Worm (Caenorhabditis elegans) whole organism, early embryonic: ENCODE measurements around the gene ZK938.3.

Source experiments
- B0310.2 ChIP-seq: sonication (generic microtip); optimal IDR thresholded peaks from 2 replicates; lab custom pipeline; 2016; ENCODE audit warnings: mild to moderate bottlenecking, missing genetic modification characterization, missing compliant biosample characterization
- F13C5.2 ChIP-seq: sonication (generic microtip); optimal IDR thresholded peaks from 2 replicates; lab custom pipeline; 2017; ENCODE audit warnings: mild to moderate bottlenecking, missing genetic modification characterization, inconsistent platforms, missing compliant biosample characterization
- aly-1 ChIP-seq: sonication (generic microtip); optimal IDR thresholded peaks from 2 replicates; lab custom pipeline; 2016; ENCODE audit warnings: missing genetic modification characterization, missing compliant biosample characterization
- ama-1 ChIP-seq: fragments of 150-350 bp; optimal IDR thresholded peaks from 2 replicates; lab custom pipeline; 2014
- flt-1 ChIP-seq: fragments of 200-800 bp; sonication (Bioruptor generic); IDR thresholded peaks from 2 replicates; pipeline ENCODE4 v1.3.6; 2022; ENCODE audit warnings: missing genetic modification characterization, missing compliant biosample characterization
- hmbx-1 ChIP-seq: sonication (generic microtip); optimal IDR thresholded peaks from 2 replicates; lab custom pipeline; 2016; ENCODE audit warnings: mild to moderate bottlenecking, missing genetic modification characterization, missing compliant biosample characterization
- hmg-4 ChIP-seq: fragments of 200-800 bp; sonication (Bioruptor generic); optimal IDR thresholded peaks from 2 replicates; lab custom pipeline; 2018; ENCODE audit warnings: mild to moderate bottlenecking, missing genetic modification characterization, missing compliant biosample characterization
- pes-1 ChIP-seq: fragments of 200-800 bp; sonication (Bioruptor generic); IDR thresholded peaks from 2 replicates; pipeline ENCODE4 v1.3.6; 2022; ENCODE audit warnings: missing genetic modification reagents, missing genetic modification characterization, missing compliant biosample characterization
- scrt-1 ChIP-seq: fragments of 200-800 bp; sonication (Bioruptor generic); IDR thresholded peaks from 2 replicates; pipeline ENCODE4 v1.3.6; 2022; ENCODE audit warnings: missing genetic modification characterization, missing compliant biosample characterization

DNA sequence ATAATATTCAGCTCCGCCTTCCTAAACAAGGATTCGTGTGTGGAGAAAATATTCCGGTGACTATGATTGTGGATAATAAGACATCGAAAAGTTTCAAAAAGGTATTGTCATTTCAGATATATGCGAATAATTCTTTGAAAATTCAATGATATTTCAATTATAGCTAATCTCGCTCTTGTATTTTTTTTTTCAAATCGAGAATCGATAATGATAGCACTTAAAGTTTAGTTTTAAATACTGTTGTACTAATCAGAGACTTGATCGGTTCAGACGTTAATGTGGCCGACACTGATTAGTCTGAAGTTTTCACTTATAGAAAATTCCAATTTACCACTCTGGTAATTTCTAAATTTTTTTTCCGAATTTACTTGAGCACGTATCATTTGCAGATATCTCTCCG, 2.2 kb upstream of the ZK938.3 start:
- TF ChIP-seq ama-1 (lab: Kevin White, UChicago), result no peak
- TF ChIP-seq flt-1 (GFP tag; lab: Robert Waterston, UW), result no peak
- no peak for TF ChIP-seq F13C5.2
- no peak for TF ChIP-seq B0310.2
- no peak for TF ChIP-seq hmg-4 (GFP tag; lab: Kevin White, UChicago)
- TF ChIP-seq hmbx-1 (tag; lab: Kevin White, UChicago), result no peak
- no peak for TF ChIP-seq scrt-1 (GFP tag; lab: Robert Waterston, UW)
- no peak for TF ChIP-seq aly-1
- TF ChIP-seq pes-1 (GFP tag; lab: Robert Waterston, UW), result no peak
